Worm (Caenorhabditis elegans): Measurements from ENCODE around the gene zmp-6.

- no peak for TF ChIP-seq nfya-1 (tag; optimal IDR thresholded peaks at IDR 0.05)
- TF ChIP-seq che-1 (tag; optimal IDR thresholded peaks at IDR 0.05): no peak
- TF ChIP-seq T23F11.4 (GFP tag; optimal IDR thresholded peaks at IDR 0.05): no peak
- TF ChIP-seq ceh-30 (tag; optimal IDR thresholded peaks at IDR 0.05): no peak
- TF ChIP-seq ceh-19 (GFP tag; optimal IDR thresholded peaks at IDR 0.05): no peak
- no peak for TF ChIP-seq hlh-30 (tag; optimal IDR thresholded peaks at IDR 0.05; ENCODE audit: insufficient read depth)
- no peak for TF ChIP-seq F13H6.1 (tag; optimal IDR thresholded peaks at IDR 0.05)
- no peak for TF ChIP-seq tbx-2 (tag; optimal IDR thresholded peaks at IDR 0.05)
- TF ChIP-seq dmd-4 (tag; optimal IDR thresholded peaks at IDR 0.05; ENCODE audit: borderline replicate concordance): no peak
- TF ChIP-seq pqm-1 (tag; optimal IDR thresholded peaks at IDR 0.05): no peak
- no peak for TF ChIP-seq syd-9 (tag; optimal IDR thresholded peaks at IDR 0.05)
- no peak for TF ChIP-seq elt-2 (tag; optimal IDR thresholded peaks at IDR 0.05)
These were observed 42.8 kb upstream of the zmp-6 start, which contains the start of gene algn-11 for ce11 chrIII:7290462-7290861.
